Worm (Caenorhabditis elegans) whole organism, young adult: Measurements from ENCODE around the gene inpp-5K.

Experiments
- B0019.2 ChIP-seq: fragments of 200-800 bp; sonication (Bioruptor generic); conservative IDR thresholded peaks from 2 replicates; pipeline ENCODE4 v1.3.6; 2022; ENCODE audit warnings: missing genetic modification reagents, missing genetic modification characterization, missing compliant biosample characterization
- B0261.1 ChIP-seq: sonication (generic microtip); optimal IDR thresholded peaks from 2 replicates; lab custom pipeline; 2016; ENCODE audit warnings: mild to moderate bottlenecking, missing genetic modification characterization, moderate library complexity, missing compliant biosample characterization
- B0336.3 ChIP-seq: fragments of 200-800 bp; sonication (Bioruptor generic); IDR thresholded peaks from 2 replicates; pipeline ENCODE4 v1.3.6; 2022; ENCODE audit warnings: missing genetic modification characterization, missing compliant biosample characterization
- F10E7.11 ChIP-seq: sonication (generic microtip); optimal IDR thresholded peaks from 2 replicates; lab custom pipeline; 2017; ENCODE audit warnings: mild to moderate bottlenecking, missing genetic modification characterization, moderate library complexity, missing compliant biosample characterization
- F23B12.7 ChIP-seq: sonication (generic microtip); optimal IDR thresholded peaks from 2 replicates; lab custom pipeline; 2017; ENCODE audit warnings: missing genetic modification characterization, mild to moderate bottlenecking, missing compliant biosample characterization, antibody characterized with exemption, moderate library complexity; ENCODE audit not compliant: insufficient read depth
- F37B4.10 ChIP-seq: fragments of 200-800 bp; sonication (Bioruptor generic); IDR thresholded peaks from 2 replicates; pipeline ENCODE4 v1.3.6; 2022; ENCODE audit warnings: missing genetic modification characterization, missing compliant biosample characterization
- K11D2.4 ChIP-seq: fragments of 200-800 bp; sonication (Bioruptor generic); IDR thresholded peaks from 2 replicates; pipeline ENCODE4 v1.3.6; 2022; ENCODE audit warnings: missing genetic modification reagents, missing genetic modification characterization, missing compliant biosample characterization
- Y79H2A.3 ChIP-seq: fragments of 200-800 bp; sonication (Bioruptor generic); conservative IDR thresholded peaks from 2 replicates; pipeline ENCODE4 v1.3.6; 2022; ENCODE audit warnings: missing genetic modification reagents, missing genetic modification characterization, missing compliant biosample characterization
- attf-5 ChIP-seq: fragments of 200-800 bp; sonication (Bioruptor generic); optimal IDR thresholded peaks from 2 replicates; lab custom pipeline; 2018; ENCODE audit warnings: mild to moderate bottlenecking, missing genetic modification characterization, missing compliant biosample characterization
- attf-6 ChIP-seq: fragments of 200-800 bp; sonication (Bioruptor generic); IDR thresholded peaks from 2 replicates; pipeline ENCODE4 v1.3.6; 2022; ENCODE audit warnings: missing genetic modification reagents, missing genetic modification characterization, missing compliant biosample characterization
- cebp-1 ChIP-seq, 2 experiments: fragments of 200-800 bp in 1 of 2; sonication (Bioruptor generic) in 1 of 2; sonication (generic microtip) in 1 of 2; IDR thresholded peaks in 1 of 2; optimal IDR thresholded peaks in 1 of 2; 2 replicates each; pipeline versions ENCODE4 v1.3.6 to Lab custom; 2017 to 2022; ENCODE audit warnings: missing compliant biosample characterization in 2 of 2, missing genetic modification characterization in 2 of 2, mild to moderate bottlenecking in 1 of 2, missing genetic modification reagents in 1 of 2, moderate library complexity in 1 of 2
- ceh-27 ChIP-seq: fragments of 200-800 bp; sonication (Bioruptor generic); optimal IDR thresholded peaks from 2 replicates; lab custom pipeline; 2018; ENCODE audit warnings: mild to moderate bottlenecking, missing genetic modification characterization, moderate library complexity, missing compliant biosample characterization
- dpff-1 ChIP-seq: sonication (generic microtip); optimal IDR thresholded peaks from 2 replicates; lab custom pipeline; 2017; ENCODE audit warnings: mild to moderate bottlenecking, missing genetic modification characterization, missing compliant biosample characterization
- efl-1 ChIP-seq: fragments of 150-350 bp; optimal IDR thresholded peaks from 2 replicates; lab custom pipeline; 2014; ENCODE audit warnings: missing biosample characterization, missing genetic modification reagents, missing genetic modification characterization
- egrh-3 ChIP-seq: fragments of 200-800 bp; sonication (Bioruptor generic); IDR thresholded peaks from 2 replicates; pipeline ENCODE4 v1.3.6; 2022; ENCODE audit warnings: missing genetic modification reagents, missing genetic modification characterization, missing compliant biosample characterization
- ekl-4 ChIP-seq: fragments of 200-800 bp; sonication (Bioruptor generic); IDR thresholded peaks from 2 replicates; pipeline ENCODE4 v1.3.6; 2022; ENCODE audit warnings: missing genetic modification reagents, missing genetic modification characterization, missing compliant biosample characterization
- hmg-1.2 ChIP-seq: fragments of 200-800 bp; sonication (Bioruptor generic); IDR thresholded peaks from 2 replicates; pipeline ENCODE4 v1.3.6; 2022; ENCODE audit warnings: missing genetic modification reagents, missing genetic modification characterization, missing compliant biosample characterization
- lin-35 ChIP-seq, 3 experiments: fragments of 150-350 bp in 2 of 3; sonication (generic microtip) in 1 of 3; optimal IDR thresholded peaks; 2 replicates each; lab custom pipeline; 2014 to 2018; ENCODE audit warnings: missing biosample characterization in 3 of 3, missing genetic modification characterization in 3 of 3, missing genetic modification reagents in 3 of 3
- lin-40 ChIP-seq: sonication (generic microtip); optimal IDR thresholded peaks from 2 replicates; lab custom pipeline; 2016; ENCODE audit warnings: missing genetic modification characterization, mild to moderate bottlenecking, missing compliant biosample characterization, missing genotype, missing genetic modification reagents
- lsy-27 ChIP-seq: sonication (generic microtip); optimal IDR thresholded peaks from 2 replicates; lab custom pipeline; 2017; ENCODE audit warnings: missing genetic modification characterization, mild to moderate bottlenecking, missing compliant biosample characterization, antibody characterized with exemption, missing genotype, borderline replicate concordance; ENCODE audit not compliant: insufficient read depth
- mes-4 ChIP-seq: sonication (generic microtip); optimal IDR thresholded peaks from 2 replicates; lab custom pipeline; 2016; ENCODE audit warnings: missing genotype, missing genetic modification characterization, missing compliant biosample characterization
- mxl-1 ChIP-seq: sonication (generic microtip); optimal IDR thresholded peaks from 2 replicates; lab custom pipeline; 2016; ENCODE audit warnings: missing genetic modification characterization, missing compliant biosample characterization
- nhr-80 ChIP-seq: sonication (generic microtip); optimal IDR thresholded peaks from 2 replicates; lab custom pipeline; 2016; ENCODE audit warnings: missing genetic modification characterization, missing compliant biosample characterization
- pha-4 ChIP-seq: fragments of 150-350 bp; sonication (generic microtip); optimal IDR thresholded peaks from 2 replicates; lab custom pipeline; 2014; ENCODE audit warnings: missing biosample characterization, missing genetic modification reagents, missing genetic modification characterization
- rcor-1 ChIP-seq: fragments of 200-800 bp; sonication (Bioruptor generic); IDR thresholded peaks from 2 replicates; pipeline ENCODE4 v1.3.6; 2022; ENCODE audit warnings: missing genetic modification reagents, missing genetic modification characterization, missing compliant biosample characterization
- somi-1 ChIP-seq: fragments of 200-800 bp; sonication (Bioruptor generic); optimal IDR thresholded peaks from 2 replicates; lab custom pipeline; 2018; ENCODE audit warnings: mild to moderate bottlenecking, missing genetic modification characterization, missing compliant biosample characterization
- tbp1 ChIP-seq: fragments of 200-800 bp; sonication (Bioruptor generic); optimal IDR thresholded peaks from 2 replicates; lab custom pipeline; 2018; ENCODE audit warnings: mild to moderate bottlenecking, missing genetic modification characterization, missing compliant biosample characterization
- zfh-2 ChIP-seq: fragments of 200-800 bp; sonication (Bioruptor generic); conservative IDR thresholded peaks from 2 replicates; pipeline ENCODE4 v1.3.6; 2022; ENCODE audit warnings: missing genetic modification reagents, missing genetic modification characterization, missing compliant biosample characterization
- zim-3 ChIP-seq: sonication (generic microtip); optimal IDR thresholded peaks from 2 replicates; lab custom pipeline; 2017; ENCODE audit warnings: mild to moderate bottlenecking, missing genetic modification characterization, moderate library complexity, missing compliant biosample characterization
- ztf-26 ChIP-seq: sonication (generic microtip); optimal IDR thresholded peaks from 2 replicates; lab custom pipeline; 2017; ENCODE audit warnings: missing genetic modification characterization, missing compliant biosample characterization
- ztf-28 ChIP-seq: fragments of 200-800 bp; sonication (Bioruptor generic); IDR thresholded peaks from 2 replicates; pipeline ENCODE4 v1.3.6; 2022; ENCODE audit warnings: missing genetic modification reagents, missing genetic modification characterization, missing compliant biosample characterization
- ztf-6 ChIP-seq: fragments of 200-800 bp; sonication (Bioruptor generic); IDR thresholded peaks from 2 replicates; pipeline ENCODE4 v1.3.6; 2022; ENCODE audit warnings: missing genetic modification reagents, missing genetic modification characterization, missing compliant biosample characterization

inpp-5K gene

ce11 chrIII:8124323-8124722, 36.8 kb downstream of the inpp-5K start:
- TF ChIP-seq lsy-27 (tag; lab: Kevin White, UChicago) (no peak), ztf-26 (tag; lab: Kevin White, UChicago) (no peak), Y79H2A.3 (GFP tag; lab: Robert Waterston, UW) (no peak), lin-40 (peak; percentile 44), ceh-27 (no peak), attf-5 (GFP tag; lab: Kevin White, UChicago) (peak; percentile 9), somi-1 (GFP tag; lab: Kevin White, UChicago) (peak; percentile 34), pha-4 (tag; lab: Kevin White, UChicago) (no peak), ztf-6 (GFP tag; lab: Robert Waterston, UW) (no peak), hmg-1.2 (peak; percentile 63; the same call in 1 of the 2 replicates), cebp-1 (GFP tag; IDR thresholded peaks at IDR 0.05; lab: Robert Waterston, UW) (no peak), cebp-1 (tag; optimal IDR thresholded peaks at IDR 0.05; lab: Kevin White, UChicago) (no peak), mxl-1 (no peak), nhr-80 (peak; percentile 62), F23B12.7 (tag; lab: Kevin White, UChicago) (peak; percentile 54), attf-6 (GFP tag; lab: Robert Waterston, UW) (no peak), tbp1 (GFP tag; lab: Kevin White, UChicago) (peak; percentile 4), ekl-4 (no peak), F37B4.10 (no peak), efl-1 (no peak), lin-35 (GFP tag; optimal IDR thresholded peaks at IDR 0.05; lab: Kevin White, UChicago) (peak in 1 of 3 experiments; percentile 49), B0261.1 (tag; lab: Kevin White, UChicago) (no peak)

- no peak for TF ChIP-seq F10E7.11 (tag; lab: Kevin White, UChicago)
- no peak for TF ChIP-seq dpff-1 (tag; lab: Kevin White, UChicago)
- TF ChIP-seq, all 124 proteins: peak for 0
Measured at ce11 chrIII:8121923-8122322, 39.2 kb downstream of the inpp-5K start.

- TF ChIP-seq zim-3 (no peak), K11D2.4 (no peak), zfh-2 (GFP tag; lab: Robert Waterston, UW) (no peak), B0336.3 (GFP tag; lab: Robert Waterston, UW) (no peak), mes-4 (tag; lab: Kevin White, UChicago) (no peak)
Measured at ce11 chrIII:8121132-8121531, 40.0 kb downstream of the inpp-5K start, which contains the start of gene gei-8. Gene gei-8 (minus strand): TSS chrIII:8121232.

ce11 chrIII:8117155-8117554, 44.0 kb downstream of the inpp-5K start:
- TF ChIP-seq egrh-3 (GFP tag; lab: Robert Waterston, UW) (peak; percentile 54), B0019.2 (no peak), K11D2.4 (no peak), rcor-1 (no peak), zfh-2 (GFP tag; lab: Robert Waterston, UW) (peak; percentile 85), B0261.1 (tag; lab: Kevin White, UChicago) (no peak), ztf-28 (no peak)

DNA sequence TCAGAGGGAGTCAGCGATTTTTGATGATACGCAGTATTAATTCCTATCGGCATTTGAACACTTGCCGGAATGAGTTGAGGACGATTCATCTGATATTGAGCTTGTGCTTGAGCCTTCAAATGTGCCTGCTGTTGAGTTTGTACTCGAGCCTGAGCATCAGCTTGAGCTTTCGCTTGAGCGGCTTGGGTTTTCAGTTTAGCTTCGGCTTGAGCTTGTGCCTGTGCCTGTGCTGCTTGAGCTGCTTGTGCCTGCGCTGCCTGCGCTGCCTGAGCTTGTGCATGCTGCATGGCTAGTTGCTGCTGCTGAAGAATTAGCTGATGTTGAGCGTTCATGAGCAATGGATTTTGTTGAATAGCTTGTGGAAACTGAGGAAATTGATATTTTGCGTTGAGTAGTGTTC, 45.3 kb downstream of the inpp-5K start:
- TF ChIP-seq B0019.2 (no peak), zfh-2 (GFP tag; lab: Robert Waterston, UW) (peak; percentile 59)
